Worm (Caenorhabditis elegans): Measurements from ENCODE around the gene pyt-1.

The pyt-1 gene

DNA sequence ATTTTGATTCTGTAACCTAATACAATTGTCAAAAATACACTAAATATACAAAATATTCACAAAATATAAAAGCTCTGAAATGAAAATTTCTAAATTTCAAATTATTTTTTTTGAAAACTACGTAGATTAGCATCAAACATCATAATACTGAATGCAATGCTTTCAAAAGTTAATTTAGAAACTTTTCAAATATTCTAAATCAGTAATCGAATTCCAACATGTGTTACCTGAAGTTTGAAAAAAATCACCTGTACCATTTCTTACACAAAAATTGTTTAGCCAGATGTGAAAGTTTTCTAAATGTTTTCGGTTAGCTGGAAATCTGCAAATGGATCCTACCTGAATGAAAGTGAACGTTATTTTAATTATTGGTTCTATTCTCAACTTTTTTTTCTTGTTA is 7.1 kb downstream of the pyt-1 start, which contains the start of gene C12D8.20:
Gene C12D8.20 (plus strand): TSS at position 301 of the 400 bp plus-strand sequence.
- TF ChIP-seq ama-1 (optimal IDR thresholded peaks at IDR 0.05) (no peak), hmg-4 (GFP tag; optimal IDR thresholded peaks at IDR 0.05) (no peak)

- TF ChIP-seq ets-7 (tag; optimal IDR thresholded peaks at IDR 0.05) = no peak
- no peak for TF ChIP-seq aly-1 (tag; optimal IDR thresholded peaks at IDR 0.05)
- TF ChIP-seq hmg-4 (GFP tag; optimal IDR thresholded peaks at IDR 0.05) = no peak
- no peak for TF ChIP-seq pes-1 (GFP tag; IDR thresholded peaks at IDR 0.05)
- no peak for TF ChIP-seq hnd-1 (tag; optimal IDR thresholded peaks at IDR 0.05)
These were observed 7.8 kb downstream of the pyt-1 start, which contains the start of the genes fipr-5 and fipr-9 for ce11 chrV:10221317-10221716. Gene fipr-5, minus strand, starts transcription at chrV:10221417. Gene fipr-9, plus strand, starts transcription at chrV:10221662.

- no peak for TF ChIP-seq tra-4 (tag; optimal IDR thresholded peaks at IDR 0.05)
- TF ChIP-seq ama-1 (optimal IDR thresholded peaks at IDR 0.05) = no peak
- TF ChIP-seq sea-1 (GFP tag; conservative IDR thresholded peaks at IDR 0.05) = no peak
- no peak for TF ChIP-seq ets-7 (tag; optimal IDR thresholded peaks at IDR 0.05)
- no peak for TF ChIP-seq tbx-37 (GFP tag; conservative IDR thresholded peaks at IDR 0.05)
- TF ChIP-seq hmbx-1 (tag; optimal IDR thresholded peaks at IDR 0.05) = no peak
- no peak for TF ChIP-seq tbx-11 (GFP tag; IDR thresholded peaks at IDR 0.05)
- TF ChIP-seq aly-1 (tag; optimal IDR thresholded peaks at IDR 0.05) = no peak
- no peak for TF ChIP-seq ceh-13 (GFP tag; optimal IDR thresholded peaks at IDR 0.05)
- TF ChIP-seq scrt-1 (GFP tag; IDR thresholded peaks at IDR 0.05) = no peak
- TF ChIP-seq B0310.2 (tag; optimal IDR thresholded peaks at IDR 0.05) = no peak
- no peak for TF ChIP-seq hmg-4 (GFP tag; optimal IDR thresholded peaks at IDR 0.05)
- TF ChIP-seq flt-1 (GFP tag; IDR thresholded peaks at IDR 0.05) = no peak
- TF ChIP-seq pes-1 (GFP tag; IDR thresholded peaks at IDR 0.05) = no peak
- TF ChIP-seq F13C5.2 (tag; optimal IDR thresholded peaks at IDR 0.05) = no peak
- no peak for TF ChIP-seq hnd-1 (tag; optimal IDR thresholded peaks at IDR 0.05)
- TF ChIP-seq ceh-36 (tag; optimal IDR thresholded peaks at IDR 0.05) = no peak
These were observed 8.5 kb downstream of the pyt-1 start, which contains the start of gene C12D8.13 for ce11 chrV:10220605-10221004. Gene C12D8.13, minus strand, starts transcription at chrV:10220705.

DNA sequence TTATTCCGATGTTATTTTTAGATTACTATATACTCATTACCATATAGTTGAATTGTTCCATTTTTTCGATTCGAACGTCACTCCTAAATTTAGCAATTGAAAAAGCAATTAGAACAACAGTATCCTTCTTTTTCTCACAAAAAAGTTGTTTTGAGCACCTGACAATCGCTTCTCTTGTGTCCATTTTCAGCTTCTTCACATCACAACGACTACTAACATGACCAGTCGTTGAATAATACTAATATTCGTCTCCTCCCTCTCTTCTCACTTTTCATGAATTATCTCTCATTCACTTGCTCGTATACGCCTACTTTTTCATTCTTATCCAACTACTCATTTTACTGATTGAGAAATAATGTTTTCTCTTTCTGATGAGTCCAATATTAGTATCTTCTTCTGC is 12.4 kb downstream of the pyt-1 start, which contains the start of gene ZK856.14:
Gene ZK856.14 (plus strand): TSS at position 301 of the 400 bp plus-strand sequence.
- TF ChIP-seq aly-1 (tag; optimal IDR thresholded peaks at IDR 0.05) (no peak), ets-7 (tag; optimal IDR thresholded peaks at IDR 0.05) (no peak), flt-1 (GFP tag; IDR thresholded peaks at IDR 0.05) (no peak), B0310.2 (tag; optimal IDR thresholded peaks at IDR 0.05) (no peak), scrt-1 (GFP tag; IDR thresholded peaks at IDR 0.05) (no peak), tra-4 (tag; optimal IDR thresholded peaks at IDR 0.05) (no peak), hnd-1 (tag; optimal IDR thresholded peaks at IDR 0.05) (no peak), hmbx-1 (tag; optimal IDR thresholded peaks at IDR 0.05) (no peak), sea-1 (GFP tag; conservative IDR thresholded peaks at IDR 0.05) (no peak), ceh-13 (GFP tag; optimal IDR thresholded peaks at IDR 0.05) (no peak), F13C5.2 (tag; optimal IDR thresholded peaks at IDR 0.05) (no peak), pes-1 (GFP tag; IDR thresholded peaks at IDR 0.05) (no peak), ama-1 (optimal IDR thresholded peaks at IDR 0.05) (no peak), ceh-36 (tag; optimal IDR thresholded peaks at IDR 0.05) (no peak), tbx-37 (GFP tag; conservative IDR thresholded peaks at IDR 0.05) (no peak), tbx-11 (GFP tag; IDR thresholded peaks at IDR 0.05) (no peak)

DNA sequence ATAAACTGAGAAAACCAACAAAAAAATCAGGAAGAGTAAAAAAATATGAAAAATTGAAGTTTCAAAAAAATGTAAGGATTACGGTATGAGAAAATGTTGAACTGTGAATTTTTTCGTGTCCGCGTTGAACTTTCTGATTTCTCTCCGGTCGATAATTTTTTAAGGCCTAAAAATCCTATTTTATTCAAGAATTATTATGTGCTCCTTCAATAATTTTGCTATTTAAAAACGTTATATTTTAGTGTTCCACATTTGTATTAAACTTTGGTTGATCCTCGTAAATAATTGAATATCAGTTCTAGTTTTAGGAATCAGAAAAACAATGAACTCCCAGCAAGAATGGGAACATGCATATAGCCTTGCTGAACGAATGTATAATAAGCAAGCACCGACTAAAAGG is 16.5 kb downstream of the pyt-1 start, which contains the start of gene hpo-40:
Gene hpo-40 (plus strand): TSS at position 301 of the 400 bp plus-strand sequence.
- TF ChIP-seq ceh-36 (tag; optimal IDR thresholded peaks at IDR 0.05) = no peak
- no peak for TF ChIP-seq flt-1 (GFP tag; IDR thresholded peaks at IDR 0.05)
- TF ChIP-seq hmbx-1 (tag; optimal IDR thresholded peaks at IDR 0.05) = no peak
- TF ChIP-seq sea-1 (GFP tag; conservative IDR thresholded peaks at IDR 0.05) = no peak
- no peak for TF ChIP-seq F13C5.2 (tag; optimal IDR thresholded peaks at IDR 0.05)
- no peak for TF ChIP-seq ama-1 (optimal IDR thresholded peaks at IDR 0.05)
- TF ChIP-seq hnd-1 (tag; optimal IDR thresholded peaks at IDR 0.05) = no peak
- no peak for TF ChIP-seq aly-1 (tag; optimal IDR thresholded peaks at IDR 0.05)
- TF ChIP-seq scrt-1 (GFP tag; IDR thresholded peaks at IDR 0.05) = no peak
- no peak for TF ChIP-seq ceh-13 (GFP tag; optimal IDR thresholded peaks at IDR 0.05)
- TF ChIP-seq ets-7 (tag; optimal IDR thresholded peaks at IDR 0.05) = no peak

- TF ChIP-seq flt-1 (GFP tag; IDR thresholded peaks at IDR 0.05) = no peak
- no peak for TF ChIP-seq pes-1 (GFP tag; IDR thresholded peaks at IDR 0.05)
- TF ChIP-seq ceh-13 (GFP tag; optimal IDR thresholded peaks at IDR 0.05) = no peak
- no peak for TF ChIP-seq tbx-37 (GFP tag; conservative IDR thresholded peaks at IDR 0.05)
- no peak for TF ChIP-seq tbx-11 (GFP tag; IDR thresholded peaks at IDR 0.05)
- TF ChIP-seq ama-1 (optimal IDR thresholded peaks at IDR 0.05) = no peak
- TF ChIP-seq sea-1 (GFP tag; conservative IDR thresholded peaks at IDR 0.05) = no peak
- TF ChIP-seq F13C5.2 (tag; optimal IDR thresholded peaks at IDR 0.05) = no peak
- TF ChIP-seq hnd-1 (tag; optimal IDR thresholded peaks at IDR 0.05) = no peak
- no peak for TF ChIP-seq aly-1 (tag; optimal IDR thresholded peaks at IDR 0.05)
These were observed 17.1 kb downstream of the pyt-1 start, which contains the start of gene zhit-3 for ce11 chrV:10212027-10212426. Gene zhit-3, minus strand, starts transcription at chrV:10212127.

- no peak for TF ChIP-seq F13C5.2 (tag; optimal IDR thresholded peaks at IDR 0.05)
- TF ChIP-seq ets-7 (tag; optimal IDR thresholded peaks at IDR 0.05) = no peak
- no peak for TF ChIP-seq scrt-1 (GFP tag; IDR thresholded peaks at IDR 0.05)
- TF ChIP-seq ceh-36 (tag; optimal IDR thresholded peaks at IDR 0.05) = no peak
- no peak for TF ChIP-seq ceh-13 (GFP tag; optimal IDR thresholded peaks at IDR 0.05)
- no peak for TF ChIP-seq tra-4 (tag; optimal IDR thresholded peaks at IDR 0.05)
- TF ChIP-seq tbx-11 (GFP tag; IDR thresholded peaks at IDR 0.05) = no peak
- TF ChIP-seq hmbx-1 (tag; optimal IDR thresholded peaks at IDR 0.05) = no peak
- no peak for TF ChIP-seq sea-1 (GFP tag; conservative IDR thresholded peaks at IDR 0.05)
- TF ChIP-seq pes-1 (GFP tag; IDR thresholded peaks at IDR 0.05) = no peak
- TF ChIP-seq hmg-4 (GFP tag; optimal IDR thresholded peaks at IDR 0.05) = no peak
- TF ChIP-seq B0310.2 (tag; optimal IDR thresholded peaks at IDR 0.05) = no peak
- no peak for TF ChIP-seq hnd-1 (tag; optimal IDR thresholded peaks at IDR 0.05)
- no peak for TF ChIP-seq aly-1 (tag; optimal IDR thresholded peaks at IDR 0.05)
These were observed 18.9 kb downstream of the pyt-1 start, which contains the start of gene tftc-3 for ce11 chrV:10210244-10210643. Gene tftc-3, minus strand, starts transcription at chrV:10210344.

All from whole organism, early embryonic.